Worm (Caenorhabditis elegans) whole organism, late embryonic: Measurements from ENCODE around the gene T25C12.3.
A peak's percentile ranks its signal among the peaks of the same experiment; 100 is the strongest.

Experiments used
- C38D4.7 ChIP-seq: fragments of 200-800 bp; sonication (Bioruptor generic); optimal IDR thresholded peaks from 2 replicates; lab custom pipeline; 2018; ENCODE audit warnings: mild to moderate bottlenecking, missing genetic modification characterization, moderate library complexity, missing compliant biosample characterization
- K09A11.1 ChIP-seq: sonication (generic microtip); optimal IDR thresholded peaks from 2 replicates; lab custom pipeline; 2017; ENCODE audit warnings: antibody characterized with exemption, mild to moderate bottlenecking, missing genetic modification characterization, missing compliant biosample characterization; ENCODE audit not compliant: insufficient read depth
- T23F11.4 ChIP-seq: fragments of 200-800 bp; sonication (Bioruptor generic); optimal IDR thresholded peaks from 2 replicates; lab custom pipeline; 2018; ENCODE audit warnings: mild to moderate bottlenecking, missing genetic modification characterization, missing compliant biosample characterization
- ama-1 ChIP-seq: fragments of 150-350 bp; optimal IDR thresholded peaks from 2 replicates; lab custom pipeline; 2014
- ceh-14 ChIP-seq: sonication (generic microtip); optimal IDR thresholded peaks from 2 replicates; lab custom pipeline; 2016; ENCODE audit warnings: missing genotype, missing genetic modification characterization, missing compliant biosample characterization
- ceh-18 ChIP-seq: sonication (generic microtip); optimal IDR thresholded peaks from 2 replicates; lab custom pipeline; 2016; ENCODE audit warnings: missing genetic modification characterization, missing compliant biosample characterization
- ceh-19 ChIP-seq: fragments of 200-800 bp; sonication (Bioruptor generic); optimal IDR thresholded peaks from 2 replicates; lab custom pipeline; 2018; ENCODE audit warnings: mild to moderate bottlenecking, missing genetic modification characterization, missing compliant biosample characterization
- ceh-22 ChIP-seq: sonication (generic microtip); optimal IDR thresholded peaks from 2 replicates; lab custom pipeline; 2017; ENCODE audit warnings: missing biosample characterization, missing genetic modification characterization
- ceh-24 ChIP-seq: sonication (generic microtip); optimal IDR thresholded peaks from 2 replicates; lab custom pipeline; 2016; ENCODE audit warnings: mild to moderate bottlenecking, missing genetic modification characterization, missing compliant biosample characterization
- ceh-30 ChIP-seq: fragments of 150-350 bp; optimal IDR thresholded peaks from 2 replicates; lab custom pipeline; 2014; ENCODE audit warnings: missing biosample characterization, missing genetic modification characterization
- ceh-31 ChIP-seq: sonication (generic microtip); optimal IDR thresholded peaks from 2 replicates; lab custom pipeline; 2016; ENCODE audit warnings: missing genetic modification characterization, missing compliant biosample characterization
- ceh-34 ChIP-seq: sonication (generic microtip); optimal IDR thresholded peaks from 2 replicates; lab custom pipeline; 2016; ENCODE audit warnings: mild to moderate bottlenecking, missing genetic modification characterization, missing compliant biosample characterization
- ceh-9 ChIP-seq: sonication (generic microtip); optimal IDR thresholded peaks from 2 replicates; lab custom pipeline; 2016; ENCODE audit warnings: mild to moderate bottlenecking, missing genetic modification characterization, inconsistent platforms, missing compliant biosample characterization
- che-1 ChIP-seq: sonication (generic microtip); optimal IDR thresholded peaks from 2 replicates; lab custom pipeline; 2016; ENCODE audit warnings: mild to moderate bottlenecking, missing genetic modification characterization, missing compliant biosample characterization
- dmd-4 ChIP-seq: sonication (generic microtip); optimal IDR thresholded peaks from 2 replicates; lab custom pipeline; 2016; ENCODE audit warnings: borderline replicate concordance, missing genetic modification characterization, missing compliant biosample characterization
- elt-2 ChIP-seq: sonication (generic microtip); optimal IDR thresholded peaks from 2 replicates; lab custom pipeline; 2016; ENCODE audit warnings: missing genetic modification reagents, missing genetic modification characterization, missing compliant biosample characterization
- elt-4 ChIP-seq: sonication (generic microtip); optimal IDR thresholded peaks from 2 replicates; lab custom pipeline; 2016; ENCODE audit warnings: missing genetic modification characterization, missing compliant biosample characterization
- ets-4 ChIP-seq: sonication (generic microtip); optimal IDR thresholded peaks from 2 replicates; lab custom pipeline; 2016; ENCODE audit warnings: missing genetic modification characterization, missing compliant biosample characterization
- fax-1 ChIP-seq: sonication (generic microtip); optimal IDR thresholded peaks from 2 replicates; lab custom pipeline; 2016; ENCODE audit warnings: missing genotype, missing genetic modification characterization, missing compliant biosample characterization
- fkh-6 ChIP-seq: sonication (generic microtip); optimal IDR thresholded peaks from 2 replicates; lab custom pipeline; 2016; ENCODE audit warnings: missing genetic modification characterization, missing compliant biosample characterization
- hlh-15 ChIP-seq: sonication (generic microtip); optimal IDR thresholded peaks from 2 replicates; lab custom pipeline; 2016; ENCODE audit warnings: missing genetic modification characterization, missing compliant biosample characterization
- hlh-6 ChIP-seq: sonication (generic microtip); optimal IDR thresholded peaks from 2 replicates; lab custom pipeline; 2016; ENCODE audit warnings: missing genotype, missing genetic modification characterization, missing compliant biosample characterization
- hlh-8 ChIP-seq: sonication (generic microtip); optimal IDR thresholded peaks from 2 replicates; lab custom pipeline; 2016; ENCODE audit warnings: missing genotype, missing genetic modification characterization, missing compliant biosample characterization
- lim-6 ChIP-seq: sonication (generic microtip); optimal IDR thresholded peaks from 2 replicates; lab custom pipeline; 2016; ENCODE audit warnings: missing genetic modification characterization, missing compliant biosample characterization
- madf-2 ChIP-seq: sonication (generic microtip); optimal IDR thresholded peaks from 2 replicates; lab custom pipeline; 2017; ENCODE audit warnings: missing genetic modification characterization, missing compliant biosample characterization
- mec-3 ChIP-seq: sonication (generic microtip); optimal IDR thresholded peaks from 2 replicates; lab custom pipeline; 2016; ENCODE audit warnings: borderline replicate concordance, missing genetic modification characterization, missing compliant biosample characterization
- nfya-1 ChIP-seq: sonication (generic microtip); optimal IDR thresholded peaks from 2 replicates; lab custom pipeline; 2017; ENCODE audit warnings: missing genetic modification characterization, mild to moderate bottlenecking, missing compliant biosample characterization, antibody characterized with exemption, moderate library complexity
- nhr-232 ChIP-seq: sonication (generic microtip); optimal IDR thresholded peaks from 2 replicates; lab custom pipeline; 2016; ENCODE audit warnings: missing genetic modification characterization, missing compliant biosample characterization
- pag-3 ChIP-seq: sonication (generic microtip); optimal IDR thresholded peaks from 2 replicates; lab custom pipeline; 2016; ENCODE audit warnings: missing compliant biosample characterization, missing genetic modification characterization, borderline replicate concordance
- pax-1 ChIP-seq: fragments of 150-350 bp; optimal IDR thresholded peaks from 2 replicates; lab custom pipeline; 2014; ENCODE audit warnings: missing biosample characterization, missing genetic modification characterization
- pha-2 ChIP-seq: sonication (generic microtip); optimal IDR thresholded peaks from 2 replicates; lab custom pipeline; 2017; ENCODE audit warnings: mild to moderate bottlenecking, missing genetic modification characterization, missing compliant biosample characterization
- pros-1 ChIP-seq: fragments of 150-350 bp; optimal IDR thresholded peaks from 2 replicates; lab custom pipeline; 2014; ENCODE audit warnings: missing biosample characterization, missing genetic modification reagents, missing genetic modification characterization
- ref-2 ChIP-seq: sonication (generic microtip); optimal IDR thresholded peaks from 2 replicates; lab custom pipeline; 2016; ENCODE audit warnings: missing genetic modification characterization, missing compliant biosample characterization
- sdc-2 ChIP-seq: sonication (generic microtip); optimal IDR thresholded peaks from 2 replicates; lab custom pipeline; 2016; ENCODE audit warnings: missing genotype, missing genetic modification characterization, missing compliant biosample characterization
- sox-2 ChIP-seq: fragments of 200-800 bp; sonication (Bioruptor generic); IDR thresholded peaks from 2 replicates; pipeline ENCODE4 v1.3.6; 2022; ENCODE audit warnings: missing genetic modification reagents, missing genetic modification characterization, missing compliant biosample characterization
- syd-9 ChIP-seq: sonication (generic microtip); optimal IDR thresholded peaks from 2 replicates; lab custom pipeline; 2016; ENCODE audit warnings: mild to moderate bottlenecking, missing genetic modification characterization, moderate library complexity, missing compliant biosample characterization
- tbx-7 ChIP-seq: sonication (generic microtip); optimal IDR thresholded peaks from 2 replicates; lab custom pipeline; 2016; ENCODE audit warnings: missing genotype, missing genetic modification characterization, missing compliant biosample characterization
- unc-42 ChIP-seq: sonication (generic microtip); optimal IDR thresholded peaks from 2 replicates; lab custom pipeline; 2016; ENCODE audit warnings: missing genotype, missing genetic modification characterization, missing compliant biosample characterization
- unc-55 ChIP-seq: sonication (generic microtip); optimal IDR thresholded peaks from 2 replicates; lab custom pipeline; 2017; ENCODE audit warnings: missing biosample characterization, missing genetic modification reagents, missing genetic modification characterization
- unc-86 ChIP-seq: sonication (generic microtip); optimal IDR thresholded peaks from 2 replicates; lab custom pipeline; 2016; ENCODE audit warnings: missing genetic modification characterization, missing compliant biosample characterization
- ztf-16 ChIP-seq: sonication (generic microtip); optimal IDR thresholded peaks from 2 replicates; lab custom pipeline; 2017; ENCODE audit warnings: missing genetic modification characterization, missing compliant biosample characterization

The T25C12.3 gene

ce11 chrX:11467320-11467732 is 32.5 kb downstream of the T25C12.3 start (continued):
- TF ChIP-seq lim-6 (tag; lab: Kevin White, UChicago) (no peak), hlh-15 (tag; lab: Kevin White, UChicago) (no peak), T23F11.4 (no peak), pros-1 (tag; lab: Kevin White, UChicago) (peak; percentile 79), sox-2 (no peak), che-1 (no peak), syd-9 (tag; lab: Kevin White, UChicago) (peak; percentile 43), unc-55 (GFP tag; lab: Kevin White, UChicago) (peak; percentile 31), C38D4.7 (peak; percentile 42), ceh-14 (tag; lab: Kevin White, UChicago) (peak; percentile 85), nhr-232 (tag; lab: Kevin White, UChicago) (no peak), ama-1 (lab: Kevin White, UChicago) (no peak), fax-1 (tag; lab: Kevin White, UChicago) (peak; percentile 24), unc-86 (tag; lab: Kevin White, UChicago) (no peak), fkh-6 (tag; lab: Kevin White, UChicago) (no peak), ceh-31 (tag; lab: Kevin White, UChicago) (peak; percentile 82), hlh-6 (tag; lab: Kevin White, UChicago) (no peak), hlh-8 (tag; lab: Kevin White, UChicago) (peak; percentile 41), K09A11.1 (tag; lab: Kevin White, UChicago) (no peak), pax-1 (no peak), unc-42 (tag; lab: Kevin White, UChicago) (peak; percentile 85), pha-2 (tag; lab: Kevin White, UChicago) (no peak), dmd-4 (peak; percentile 75), mec-3 (tag; lab: Kevin White, UChicago) (peak; percentile 29), madf-2 (tag; lab: Kevin White, UChicago) (no peak), ref-2 (peak; percentile 47)
- TF ChIP-seq, all 69 proteins: peak for 26

ce11 chrX:11466444-11467319 is 33.1 kb downstream of the T25C12.3 start:
- no peak for TF ChIP-seq tbx-7
- no peak for TF ChIP-seq ceh-19 (GFP tag; lab: Kevin White, UChicago)
- TF ChIP-seq elt-4 (tag; lab: Kevin White, UChicago) = no peak
- no peak for TF ChIP-seq pag-3 (tag; lab: Kevin White, UChicago)
- no peak for TF ChIP-seq T23F11.4
- no peak for TF ChIP-seq lim-6 (tag; lab: Kevin White, UChicago)
- TF ChIP-seq sdc-2 = no peak
- TF ChIP-seq ceh-9 (tag; lab: Kevin White, UChicago) = no peak
- TF ChIP-seq madf-2 (tag; lab: Kevin White, UChicago) = no peak
- TF ChIP-seq fkh-6 (tag; lab: Kevin White, UChicago) = no peak
- TF ChIP-seq ceh-22 (tag; lab: Kevin White, UChicago) = no peak
- TF ChIP-seq nhr-232 (tag; lab: Kevin White, UChicago) = no peak
- no peak for TF ChIP-seq unc-55 (GFP tag; lab: Kevin White, UChicago)
- no peak for TF ChIP-seq hlh-8 (tag; lab: Kevin White, UChicago)
- TF ChIP-seq ceh-14 (tag; lab: Kevin White, UChicago) = no peak
- TF ChIP-seq ref-2 = no peak
- TF ChIP-seq ztf-16 (tag; lab: Kevin White, UChicago) = no peak
- no peak for TF ChIP-seq pros-1 (tag; lab: Kevin White, UChicago)
- TF ChIP-seq pax-1 = no peak
- TF ChIP-seq unc-42 (tag; lab: Kevin White, UChicago) = no peak

- TF ChIP-seq ceh-30 (no peak), ceh-14 (tag; lab: Kevin White, UChicago) (peak; percentile 14), pros-1 (tag; lab: Kevin White, UChicago) (peak; percentile 32), ets-4 (tag; lab: Kevin White, UChicago) (peak; percentile 32), ceh-24 (no peak), hlh-6 (tag; lab: Kevin White, UChicago) (peak; percentile 28), ceh-18 (peak; percentile 85), ceh-34 (tag; lab: Kevin White, UChicago) (peak; percentile 56), ceh-31 (tag; lab: Kevin White, UChicago) (peak; percentile 67), elt-2 (tag; lab: Kevin White, UChicago) (no peak), fax-1 (tag; lab: Kevin White, UChicago) (peak; percentile 26), nfya-1 (tag; lab: Kevin White, UChicago) (peak; percentile 29), ceh-9 (tag; lab: Kevin White, UChicago) (no peak)
- TF ChIP-seq, all 69 proteins: peak for 9
These were observed 34.6 kb downstream of the T25C12.3 start, which contains the start of gene lin-14 for ce11 chrX:11465215-11465614. Gene lin-14, plus strand, starts transcription at chrX:11465560.
